Worm (Caenorhabditis elegans): ENCODE results near the gene prx-1.

prx-1 gene

ce11 chrX:14297209-14297608 lies 16.5 kb upstream of the prx-1 start:
- TF ChIP-seq zim-3 (tag; optimal IDR thresholded peaks at IDR 0.05) (no peak), lin-35 (GFP tag; optimal IDR thresholded peaks at IDR 0.05) (no peak), tbx-9 (tag; optimal IDR thresholded peaks at IDR 0.05; ENCODE audit: borderline replicate concordance) (no peak), dpl-1 (GFP tag; optimal IDR thresholded peaks at IDR 0.05) (no peak), mcd-1 (GFP tag; IDR thresholded peaks at IDR 0.05) (peak; percentile 60), hmg-1.2 (GFP tag; IDR thresholded peaks at IDR 0.05) (peak; percentile 88), pbrm-1 (GFP tag; IDR thresholded peaks at IDR 0.05) (0 out of 2 replicates have a peak, but pooled peaks have one; percentile 43), madf-6 (GFP tag; IDR thresholded peaks at IDR 0.05) (no peak), F22D6.2 (tag; optimal IDR thresholded peaks at IDR 0.05) (no peak), snpc-3.4 (tag; optimal IDR thresholded peaks at IDR 0.05) (no peak), cebp-2 (GFP tag; IDR thresholded peaks at IDR 0.05) (0 out of 2 replicates have a peak, but pooled peaks have one; percentile 69), attf-3 (GFP tag; conservative IDR thresholded peaks at IDR 0.05) (no peak), Y53F4B.3 (GFP tag; IDR thresholded peaks at IDR 0.05) (no peak), lir-1 (GFP tag; conservative IDR thresholded peaks at IDR 0.05) (peak; percentile 20; the same call in 1 of the 2 replicates), tbp1 (GFP tag; optimal IDR thresholded peaks at IDR 0.05) (no peak), ets-4 (GFP tag; optimal IDR thresholded peaks at IDR 0.05) (no peak), nhr-27 (tag; optimal IDR thresholded peaks at IDR 0.05) (no peak), dox-1 (GFP tag; IDR thresholded peaks at IDR 0.05) (peak; percentile 75; the same call in 1 of the 2 replicates), madf-10 (tag; optimal IDR thresholded peaks at IDR 0.05) (peak; percentile 36), hlh-26 (GFP tag; conservative IDR thresholded peaks at IDR 0.05) (no peak), ekl-4 (GFP tag; IDR thresholded peaks at IDR 0.05) (0 out of 2 replicates have a peak, but pooled peaks have one; percentile 43), nhr-80 (tag; optimal IDR thresholded peaks at IDR 0.05) (peak; percentile 56), somi-1 (GFP tag; optimal IDR thresholded peaks at IDR 0.05) (peak; percentile 45), Y95B8A.8 (GFP tag; IDR thresholded peaks at IDR 0.05) (no peak), chd-7 (tag; optimal IDR thresholded peaks at IDR 0.05) (peak; percentile 28), K12H6.12 (tag; optimal IDR thresholded peaks at IDR 0.05) (peak; percentile 62), let-526 (GFP tag; IDR thresholded peaks at IDR 0.05) (no peak), unc-62 (GFP tag; optimal IDR thresholded peaks at IDR 0.05) (peak; percentile 26), let-607 (tag; optimal IDR thresholded peaks at IDR 0.05) (peak; percentile 9 to 24), attf-5 (GFP tag; optimal IDR thresholded peaks at IDR 0.05) (peak; percentile 75), zfh-2 (GFP tag; conservative IDR thresholded peaks at IDR 0.05) (peak; percentile 93), lin-40 (tag; optimal IDR thresholded peaks at IDR 0.05) (peak; percentile 74), unc-130 (GFP tag; optimal IDR thresholded peaks at IDR 0.05) (no peak), xnd-1 (tag; optimal IDR thresholded peaks at IDR 0.05) (no peak), Y56A3A.18 (GFP tag; IDR thresholded peaks at IDR 0.05) (0 out of 2 replicates have a peak, but pooled peaks have one; percentile 17), F10E7.11 (tag; optimal IDR thresholded peaks at IDR 0.05) (no peak), nfyb-1 (GFP tag; IDR thresholded peaks at IDR 0.05) (peak; percentile 82), ceh-27 (GFP tag; optimal IDR thresholded peaks at IDR 0.05) (peak; percentile 77), gei-17 (GFP tag; optimal IDR thresholded peaks at IDR 0.05) (peak; percentile 31), lin-26 (GFP tag; IDR thresholded peaks at IDR 0.05) (no peak), nhr-120 (GFP tag; IDR thresholded peaks at IDR 0.05) (no peak), sptf-2 (GFP tag; optimal IDR thresholded peaks at IDR 0.05) (no peak), die-1 (tag; optimal IDR thresholded peaks at IDR 0.05) (peak; percentile 16), efl-1 (GFP tag; optimal IDR thresholded peaks at IDR 0.05) (peak; percentile 6), ztf-22 (GFP tag; optimal IDR thresholded peaks at IDR 0.05) (peak; percentile 5), ceh-58 (GFP tag; IDR thresholded peaks at IDR 0.05) (no peak), madf-8 (GFP tag; conservative IDR thresholded peaks at IDR 0.05) (no peak), K11D2.4 (GFP tag; IDR thresholded peaks at IDR 0.05) (0 out of 2 replicates have a peak, but pooled peaks have one; percentile 29), ceh-100 (GFP tag; IDR thresholded peaks at IDR 0.05) (no peak)

Data from whole organism, young adult.